Fruit fly (Drosophila melanogaster) whole organism: ENCODE data around the gene Polr3E.

ENCODE experiments used
- CG8478 ChIP-seq: fragments of >200 bp; optimal IDR thresholded peaks from 2 replicates; lab custom pipeline; 2018; ENCODE audit warnings: inconsistent platforms
- Dll ChIP-seq: fragments of >200 bp; optimal IDR thresholded peaks from 2 replicates; lab custom pipeline; 2017
- EcR ChIP-seq, 2 experiments: fragments of >200 bp; optimal IDR thresholded peaks; 2 replicates each; lab custom pipeline; 2017; ENCODE audit warnings: missing biosample characterization in 2 of 2, missing genetic modification characterization in 2 of 2, missing genetic modification reagents in 2 of 2
- pan ChIP-seq: fragments of >200 bp; optimal IDR thresholded peaks from 2 replicates; lab custom pipeline; 2017
- psq ChIP-seq: fragments of >200 bp; optimal IDR thresholded peaks from 2 replicates; lab custom pipeline; 2017
- usp ChIP-seq: fragments of >200 bp; optimal IDR thresholded peaks from 2 replicates; lab custom pipeline; 2017; ENCODE audit warnings: missing biosample characterization, missing genetic modification characterization, mixed read lengths

Gene Polr3E

DNA sequence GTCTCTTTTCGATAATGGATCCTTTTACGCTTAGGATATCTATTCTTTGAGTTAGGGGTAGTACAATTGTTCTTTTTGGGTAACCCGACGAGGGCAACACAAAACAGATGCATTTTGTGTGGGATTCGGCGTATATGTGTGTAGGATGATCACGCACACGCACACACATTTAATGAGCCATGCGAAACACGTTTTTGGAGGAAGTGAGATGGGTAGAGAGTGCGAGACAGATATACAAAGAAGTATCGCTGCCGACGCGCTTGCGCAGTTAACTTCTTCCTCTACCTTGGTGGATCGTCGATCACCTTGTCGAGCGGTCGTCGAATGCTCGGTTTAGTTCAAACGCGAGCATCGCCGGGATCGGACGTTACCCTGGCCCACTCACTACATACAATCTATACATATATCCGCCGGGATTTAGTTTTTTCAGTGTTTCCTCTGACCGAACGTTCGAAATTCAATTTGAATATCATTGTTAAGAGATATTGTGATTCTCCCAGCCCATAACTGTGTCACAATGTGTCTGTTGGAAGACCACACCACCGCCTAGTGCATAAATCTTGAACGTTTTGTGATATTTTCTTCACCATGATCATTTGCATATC is 36.0 kb downstream of the Polr3E start:
- TF ChIP-seq pan (lab: Kevin White, UChicago) (no peak), CG8478 (no peak), Dll (lab: Kevin White, UChicago) (no peak), EcR (GFP tag; optimal IDR thresholded peaks at IDR 0.05; lab: Kevin White, UChicago) (no peak), psq (lab: Kevin White, UChicago) (no peak), usp (GFP tag; lab: Kevin White, UChicago) (no peak)

DNA sequence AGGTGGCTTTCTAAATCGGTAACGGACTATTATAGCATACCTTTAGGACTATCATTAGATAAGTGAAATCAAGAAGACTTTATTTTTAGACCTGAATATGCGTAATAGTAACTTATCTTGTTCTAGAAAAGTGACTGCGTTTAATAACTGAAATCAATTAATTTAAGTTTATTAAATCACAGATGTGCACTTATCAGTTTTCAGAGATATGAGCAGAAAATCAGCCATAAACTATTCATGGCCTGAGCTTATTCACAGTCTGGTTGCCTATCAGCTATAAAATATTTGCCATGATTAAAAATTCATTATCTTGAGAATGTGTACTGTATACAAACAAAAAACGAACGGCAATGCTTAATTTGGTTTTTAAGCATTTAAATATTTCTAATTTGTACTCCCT is 37.8 kb downstream of the Polr3E start:
- TF ChIP-seq CG8478, result no peak
- TF ChIP-seq pan (lab: Kevin White, UChicago), result no peak
- TF ChIP-seq Dll (lab: Kevin White, UChicago), result no peak
- TF ChIP-seq usp (GFP tag; lab: Kevin White, UChicago), result no peak
- TF ChIP-seq psq (lab: Kevin White, UChicago), result no peak
- TF ChIP-seq EcR (GFP tag; optimal IDR thresholded peaks at IDR 0.05; lab: Kevin White, UChicago), result no peak

DNA sequence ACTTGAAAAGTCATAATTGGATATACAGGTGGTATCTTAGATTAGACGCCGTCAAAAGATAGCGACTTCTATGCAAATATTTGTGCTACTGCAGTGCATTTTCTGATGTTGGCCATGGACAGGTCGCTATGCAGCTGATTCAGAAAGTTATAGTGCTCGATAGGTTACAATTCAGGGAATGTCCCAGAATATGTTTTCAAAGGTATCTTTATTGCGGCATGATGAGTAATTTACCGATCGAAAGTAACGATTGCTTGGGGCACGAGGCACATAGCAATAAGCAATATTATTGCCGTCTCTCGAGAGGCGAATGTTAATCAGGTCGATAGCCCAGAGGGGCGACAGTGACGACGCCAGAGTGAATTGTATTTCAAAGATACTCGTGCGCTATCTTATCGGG is 38.4 kb downstream of the Polr3E start:
- TF ChIP-seq psq (lab: Kevin White, UChicago), result no peak
- TF ChIP-seq usp (GFP tag; lab: Kevin White, UChicago), result no peak
- TF ChIP-seq EcR (GFP tag; optimal IDR thresholded peaks at IDR 0.05; lab: Kevin White, UChicago), result no peak
- no peak for TF ChIP-seq CG8478
- TF ChIP-seq pan (lab: Kevin White, UChicago), result no peak
- no peak for TF ChIP-seq Dll (lab: Kevin White, UChicago)

DNA sequence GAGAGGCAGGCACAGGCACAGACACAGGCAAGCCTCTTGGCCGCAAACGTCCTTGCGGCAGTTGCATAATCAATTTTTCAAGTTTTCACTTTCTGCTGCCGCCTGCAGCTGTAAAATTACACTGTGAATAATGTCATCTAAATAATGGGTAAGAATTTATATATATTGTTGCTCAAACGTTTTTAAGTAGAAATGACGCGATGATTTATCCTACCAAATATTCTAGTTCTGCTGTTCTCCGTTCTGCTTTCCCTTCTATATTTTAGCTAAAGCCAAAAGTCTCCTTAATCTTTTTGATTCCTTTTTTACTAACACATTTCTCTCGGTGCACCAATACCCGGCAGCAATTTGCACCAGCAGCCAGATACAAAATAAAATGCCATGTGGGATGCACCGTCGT is 48.8 kb downstream of the Polr3E start:
- TF ChIP-seq EcR (GFP tag; optimal IDR thresholded peaks at IDR 0.05; lab: Kevin White, UChicago), result no peak
